Worm (Caenorhabditis elegans) whole organism, L1 larva: ENCODE data around the gene Y39A3CL.4.

Experiments
- C04F5.9 ChIP-seq: sonication (generic microtip); optimal IDR thresholded peaks from 2 replicates; lab custom pipeline; 2016; ENCODE audit warnings: missing genetic modification characterization, missing compliant biosample characterization
- C16A3.4 ChIP-seq: fragments of 150-350 bp; optimal IDR thresholded peaks from 2 replicates; lab custom pipeline; 2014; ENCODE audit warnings: missing biosample characterization, missing genetic modification characterization
- C34B4.2 ChIP-seq: sonication (generic microtip); optimal IDR thresholded peaks from 2 replicates; lab custom pipeline; 2017; ENCODE audit warnings: mild to moderate bottlenecking, missing genetic modification characterization, missing compliant biosample characterization
- F16B12.6 ChIP-seq: fragments of 150-350 bp; optimal IDR thresholded peaks from 2 replicates; lab custom pipeline; 2014; ENCODE audit warnings: missing biosample characterization, missing genetic modification characterization
- aha-1 ChIP-seq: fragments of 150-350 bp; optimal IDR thresholded peaks from 2 replicates; lab custom pipeline; 2014; ENCODE audit warnings: missing biosample characterization, missing genetic modification characterization
- alr-1 ChIP-seq: fragments of 200-800 bp; sonication (Bioruptor generic); optimal IDR thresholded peaks from 2 replicates; lab custom pipeline; 2018; ENCODE audit warnings: borderline replicate concordance, mild to moderate bottlenecking, missing genetic modification characterization, missing compliant biosample characterization
- aly-2 ChIP-seq: fragments of 150-350 bp; optimal IDR thresholded peaks from 2 replicates; lab custom pipeline; 2014; ENCODE audit warnings: missing biosample characterization, missing genetic modification characterization
- blmp-1 ChIP-seq: fragments of 150-350 bp; optimal IDR thresholded peaks from 2 replicates; lab custom pipeline; 2014; ENCODE audit warnings: missing biosample characterization, missing genetic modification characterization
- ceh-63 ChIP-seq: fragments of 200-800 bp; sonication (Bioruptor generic); optimal IDR thresholded peaks from 2 replicates; lab custom pipeline; 2018; ENCODE audit warnings: mild to moderate bottlenecking, missing genetic modification characterization, missing compliant biosample characterization
- ceh-82 ChIP-seq, 3 experiments: fragments of 150-350 bp in 1 of 3; sonication (generic microtip) in 2 of 3; optimal IDR thresholded peaks; 2 replicates each; lab custom pipeline; 2014 to 2017; ENCODE audit warnings: missing biosample characterization in 3 of 3, missing genetic modification characterization in 3 of 3
- ceh-90 ChIP-seq: sonication (generic microtip); optimal IDR thresholded peaks from 2 replicates; lab custom pipeline; 2016; ENCODE audit warnings: missing genetic modification characterization, missing compliant biosample characterization
- ces-1 ChIP-seq: fragments of 150-350 bp; optimal IDR thresholded peaks from 2 replicates; lab custom pipeline; 2014; ENCODE audit warnings: missing biosample characterization, missing genetic modification reagents, missing genetic modification characterization
- efl-1 ChIP-seq, 4 experiments: fragments of 150-350 bp; optimal IDR thresholded peaks in 3 of 4; peaks in 1 of 4; 1 replicate in 1 of 4; 2 replicates in 3 of 4; lab custom pipeline; 2014; ENCODE audit warnings: missing biosample characterization in 2 of 4, missing genetic modification characterization in 2 of 4, missing genetic modification reagents in 2 of 4
- efl-3 ChIP-seq: fragments of 200-800 bp; sonication (Bioruptor generic); optimal IDR thresholded peaks from 2 replicates; lab custom pipeline; 2018; ENCODE audit warnings: mild to moderate bottlenecking, missing genetic modification characterization, missing compliant biosample characterization
- elt-2 ChIP-seq: sonication (generic microtip); optimal IDR thresholded peaks from 2 replicates; lab custom pipeline; 2016; ENCODE audit warnings: missing genetic modification characterization, mild to moderate bottlenecking, inconsistent platforms, missing compliant biosample characterization, missing genetic modification reagents
- ets-5 ChIP-seq: fragments of 200-800 bp; sonication (Bioruptor generic); IDR thresholded peaks from 2 replicates; pipeline ENCODE4 v1.3.6; 2022; ENCODE audit warnings: missing genetic modification characterization, missing compliant biosample characterization
- fkh-8 ChIP-seq: sonication (generic microtip); optimal IDR thresholded peaks from 2 replicates; lab custom pipeline; 2016; ENCODE audit warnings: mild to moderate bottlenecking, missing genetic modification characterization, missing compliant biosample characterization
- fos-1 ChIP-seq: fragments of 150-350 bp; optimal IDR thresholded peaks from 2 replicates; lab custom pipeline; 2014; ENCODE audit warnings: missing biosample characterization, missing genetic modification characterization
- hlh-17 ChIP-seq: fragments of 200-800 bp; sonication (Bioruptor generic); optimal IDR thresholded peaks from 2 replicates; lab custom pipeline; 2018; ENCODE audit warnings: missing genetic modification characterization, mild to moderate bottlenecking, missing compliant biosample characterization, moderate library complexity, borderline replicate concordance
- hlh-4 ChIP-seq: sonication (generic microtip); optimal IDR thresholded peaks from 2 replicates; lab custom pipeline; 2016; ENCODE audit warnings: mild to moderate bottlenecking, missing genetic modification characterization, missing compliant biosample characterization
- isw-1 ChIP-seq: fragments of 200-800 bp; sonication (Bioruptor generic); IDR thresholded peaks from 2 replicates; pipeline ENCODE4 v1.3.6; 2022; ENCODE audit warnings: missing genetic modification characterization, missing compliant biosample characterization
- jun-1 ChIP-seq: fragments of 150-350 bp; optimal IDR thresholded peaks from 2 replicates; lab custom pipeline; 2014; ENCODE audit warnings: missing biosample characterization, missing genetic modification reagents, missing genetic modification characterization
- lin-13 ChIP-seq: fragments of 150-350 bp; optimal IDR thresholded peaks from 2 replicates; lab custom pipeline; 2014; ENCODE audit warnings: missing biosample characterization, missing genetic modification reagents, missing genetic modification characterization
- lin-14 ChIP-seq: fragments of 200-800 bp; sonication (Bioruptor generic); optimal IDR thresholded peaks from 2 replicates; lab custom pipeline; 2018; ENCODE audit warnings: mild to moderate bottlenecking, missing genetic modification characterization, moderate library complexity, missing compliant biosample characterization
- lin-35 ChIP-seq, 2 experiments: fragments of 150-350 bp; optimal IDR thresholded peaks; 2 replicates each; lab custom pipeline; 2014; ENCODE audit warnings: missing biosample characterization in 2 of 2, missing genetic modification characterization in 2 of 2, missing genetic modification reagents in 2 of 2
- lin-39 ChIP-seq: fragments of 150-350 bp; optimal IDR thresholded peaks from 2 replicates; lab custom pipeline; 2014; ENCODE audit warnings: missing biosample characterization, missing genetic modification reagents, missing genetic modification characterization
- lir-3 ChIP-seq: sonication (generic microtip); optimal IDR thresholded peaks from 2 replicates; lab custom pipeline; 2016; ENCODE audit warnings: mild to moderate bottlenecking, missing genetic modification characterization, moderate library complexity, missing compliant biosample characterization; ENCODE audit not compliant: poor library complexity
- lsy-2 ChIP-seq, 2 experiments: fragments of 150-350 bp; optimal IDR thresholded peaks; 2 replicates each; lab custom pipeline; 2014; ENCODE audit warnings: missing biosample characterization in 2 of 2, missing genetic modification characterization in 2 of 2
- mep-1 ChIP-seq: fragments of 150-350 bp; optimal IDR thresholded peaks from 2 replicates; lab custom pipeline; 2014; ENCODE audit warnings: missing biosample characterization, missing genetic modification characterization
- nhr-11 ChIP-seq: fragments of 150-350 bp; optimal IDR thresholded peaks from 2 replicates; lab custom pipeline; 2014; ENCODE audit warnings: missing biosample characterization, missing genetic modification characterization
- nhr-20 ChIP-seq: sonication (generic microtip); optimal IDR thresholded peaks from 2 replicates; lab custom pipeline; 2016; ENCODE audit warnings: mild to moderate bottlenecking, missing genetic modification characterization, missing compliant biosample characterization
- nhr-28 ChIP-seq: fragments of 150-350 bp; optimal IDR thresholded peaks from 2 replicates; lab custom pipeline; 2014; ENCODE audit warnings: missing biosample characterization, missing genetic modification characterization
- nhr-47 ChIP-seq: sonication (generic microtip); optimal IDR thresholded peaks from 2 replicates; lab custom pipeline; 2016; ENCODE audit warnings: mild to moderate bottlenecking, missing genetic modification characterization, moderate library complexity, missing compliant biosample characterization
- nhr-71 ChIP-seq: sonication (generic microtip); optimal IDR thresholded peaks from 2 replicates; lab custom pipeline; 2016; ENCODE audit warnings: mild to moderate bottlenecking, missing genetic modification characterization, moderate library complexity, missing compliant biosample characterization
- nhr-84 ChIP-seq: sonication (generic microtip); optimal IDR thresholded peaks from 2 replicates; lab custom pipeline; 2017; ENCODE audit warnings: missing biosample characterization, missing genetic modification characterization
- nhr-85 ChIP-seq: sonication (generic microtip); peaks from one replicate; lab custom pipeline; 2016; ENCODE audit warnings: missing genetic modification characterization, inconsistent platforms, missing compliant biosample characterization
- pag-3 ChIP-seq: sonication (generic microtip); optimal IDR thresholded peaks from 2 replicates; lab custom pipeline; 2017; ENCODE audit warnings: missing genetic modification characterization, mild to moderate bottlenecking, missing compliant biosample characterization, antibody characterized with exemption, borderline replicate concordance; ENCODE audit not compliant: insufficient read depth
- pqm-1 ChIP-seq: sonication (generic microtip); optimal IDR thresholded peaks from 3 replicates; lab custom pipeline; 2017; ENCODE audit warnings: missing biosample characterization, missing genetic modification characterization
- rnt-1 ChIP-seq: sonication (generic microtip); optimal IDR thresholded peaks from 2 replicates; lab custom pipeline; 2016; ENCODE audit warnings: mild to moderate bottlenecking, missing genetic modification characterization, moderate library complexity, missing compliant biosample characterization
- skn-1 ChIP-seq: fragments of 150-350 bp; optimal IDR thresholded peaks from 2 replicates; lab custom pipeline; 2014; ENCODE audit warnings: missing biosample characterization, missing genetic modification characterization
- snpc-4 ChIP-seq: fragments of 150-350 bp; optimal IDR thresholded peaks from 2 replicates; lab custom pipeline; 2014; ENCODE audit warnings: missing biosample characterization, missing genetic modification characterization
- snu-23 ChIP-seq: sonication (generic microtip); optimal IDR thresholded peaks from 2 replicates; lab custom pipeline; 2016; ENCODE audit warnings: missing genetic modification characterization, missing compliant biosample characterization
- sptf-1 ChIP-seq: fragments of 150-350 bp; optimal IDR thresholded peaks from 2 replicates; lab custom pipeline; 2014; ENCODE audit warnings: missing biosample characterization, missing genetic modification characterization
- sup-37 ChIP-seq: fragments of 200-800 bp; sonication (Bioruptor generic); optimal IDR thresholded peaks from 2 replicates; lab custom pipeline; 2018; ENCODE audit warnings: mild to moderate bottlenecking, missing genetic modification characterization, missing compliant biosample characterization
- swsn-7 ChIP-seq: sonication (generic microtip); optimal IDR thresholded peaks from 2 replicates; lab custom pipeline; 2016; ENCODE audit warnings: missing genetic modification characterization, missing compliant biosample characterization
- tbx-2 ChIP-seq: sonication (generic microtip); optimal IDR thresholded peaks from 2 replicates; lab custom pipeline; 2016; ENCODE audit warnings: missing genetic modification characterization, missing compliant biosample characterization
- unc-30 ChIP-seq: sonication (generic microtip); optimal IDR thresholded peaks from 2 replicates; lab custom pipeline; 2017; ENCODE audit warnings: missing biosample characterization, missing genetic modification characterization
- unc-86 ChIP-seq: sonication (generic microtip); optimal IDR thresholded peaks from 2 replicates; lab custom pipeline; 2016; ENCODE audit warnings: missing genetic modification characterization, missing compliant biosample characterization
- vab-15 ChIP-seq: sonication (generic microtip); optimal IDR thresholded peaks from 2 replicates; lab custom pipeline; 2017; ENCODE audit warnings: missing genotype, mild to moderate bottlenecking, missing genetic modification characterization, missing compliant biosample characterization
- zag-1 ChIP-seq: fragments of 150-350 bp; optimal IDR thresholded peaks from 2 replicates; lab custom pipeline; 2014; ENCODE audit warnings: missing biosample characterization, missing genetic modification characterization
- zip-4 ChIP-seq: fragments of 200-800 bp; sonication (Bioruptor generic); optimal IDR thresholded peaks from 2 replicates; lab custom pipeline; 2018; ENCODE audit warnings: mild to moderate bottlenecking, missing genetic modification characterization, moderate library complexity, missing compliant biosample characterization
- ztf-11 ChIP-seq, 2 experiments: sonication (generic microtip); optimal IDR thresholded peaks; 2 replicates each; lab custom pipeline; 2016 to 2017; ENCODE audit warnings: missing genetic modification characterization in 2 of 2, missing biosample characterization in 1 of 2, missing compliant biosample characterization in 1 of 2

The Y39A3CL.4 gene

ce11 chrIII:1819049-1819597 lies 41.3 kb upstream of the Y39A3CL.4 start:
- peak; percentile 3 for TF ChIP-seq nhr-20 (tag; lab: Kevin White, UChicago)
- TF ChIP-seq nhr-71 (tag; lab: Kevin White, UChicago), result peak; percentile 54
- TF ChIP-seq rnt-1 (tag; lab: Kevin White, UChicago), result no peak
- TF ChIP-seq efl-1 (optimal IDR thresholded peaks at IDR 0.05; lab: Kevin White, UChicago), result peak; percentile 30 to 46
- TF ChIP-seq efl-1 (GFP tag; optimal IDR thresholded peaks at IDR 0.05 in 1 of 2; lab: Kevin White, UChicago), result peak in 1 of 2 experiments; percentile 2
- no peak for TF ChIP-seq alr-1
- no peak for TF ChIP-seq skn-1 (tag; lab: Kevin White, UChicago)
- no peak for TF ChIP-seq tbx-2 (tag; lab: Kevin White, UChicago)
- no peak for TF ChIP-seq zag-1 (tag; lab: Kevin White, UChicago)
- no peak for TF ChIP-seq pqm-1
- no peak for TF ChIP-seq ceh-63 (GFP tag; lab: Kevin White, UChicago)
- no peak for TF ChIP-seq isw-1 (GFP tag; lab: Robert Waterston, UW)
- TF ChIP-seq unc-86 (tag; lab: Kevin White, UChicago), result no peak
- no peak for TF ChIP-seq aha-1
- TF ChIP-seq lin-39 (tag; lab: Kevin White, UChicago), result no peak
- TF ChIP-seq jun-1, result no peak
- TF ChIP-seq snu-23 (GFP tag; lab: Kevin White, UChicago), result peak; percentile 62
- peak in 1 of 2 experiments; percentile 12 for TF ChIP-seq lin-35 (GFP tag; optimal IDR thresholded peaks at IDR 0.05; lab: Kevin White, UChicago)
- no peak for TF ChIP-seq ceh-90 (tag; lab: Kevin White, UChicago)
- TF ChIP-seq aly-2 (tag; lab: Kevin White, UChicago), result no peak
- TF ChIP-seq sup-37 (GFP tag; lab: Kevin White, UChicago), result no peak
- peak in 1 of 3 experiments; percentile 33 for TF ChIP-seq ceh-82 (tag; optimal IDR thresholded peaks at IDR 0.05; lab: Kevin White, UChicago)
- no peak for TF ChIP-seq lir-3 (tag; lab: Kevin White, UChicago)
- TF ChIP-seq vab-15 (tag; lab: Kevin White, UChicago), result no peak
- TF ChIP-seq nhr-85 (tag; lab: Kevin White, UChicago), result peak; percentile 57
- TF ChIP-seq elt-2 (tag; lab: Kevin White, UChicago), result no peak
- no peak for TF ChIP-seq snpc-4
- TF ChIP-seq ces-1 (GFP tag; lab: Kevin White, UChicago), result no peak
- peak; percentile 19 for TF ChIP-seq nhr-47
- peak; percentile 63 to 66 for TF ChIP-seq lsy-2 (tag; optimal IDR thresholded peaks at IDR 0.05; lab: Kevin White, UChicago)
- no peak for TF ChIP-seq F16B12.6 (tag; lab: Kevin White, UChicago)
- no peak for TF ChIP-seq efl-3 (GFP tag; lab: Kevin White, UChicago)
- no peak for TF ChIP-seq ets-5
- no peak for TF ChIP-seq C16A3.4 (tag; lab: Kevin White, UChicago)
- no peak for TF ChIP-seq unc-30 (tag; lab: Kevin White, UChicago)
- TF ChIP-seq hlh-4, result no peak
- no peak for TF ChIP-seq sptf-1 (tag; lab: Kevin White, UChicago)
- peak; percentile 5 for TF ChIP-seq lin-13 (GFP tag; lab: Kevin White, UChicago)
- TF ChIP-seq lin-14 (GFP tag; lab: Kevin White, UChicago), result peak; percentile 91
- TF ChIP-seq hlh-17, result no peak
- no peak for TF ChIP-seq C34B4.2 (tag; lab: Kevin White, UChicago)
- peak; percentile 20 for TF ChIP-seq blmp-1
- TF ChIP-seq swsn-7, result peak; percentile 29
- no peak for TF ChIP-seq zip-4 (GFP tag; lab: Kevin White, UChicago)
- no peak for TF ChIP-seq pag-3 (tag; lab: Kevin White, UChicago)
- no peak for TF ChIP-seq nhr-28
- TF ChIP-seq mep-1 (tag; lab: Kevin White, UChicago), result peak; percentile 28
- no peak for TF ChIP-seq C04F5.9 (tag; lab: Kevin White, UChicago)
- TF ChIP-seq nhr-11, result no peak
- no peak for TF ChIP-seq fos-1 (tag; lab: Kevin White, UChicago)
- TF ChIP-seq nhr-84 (tag; lab: Kevin White, UChicago), result no peak
- TF ChIP-seq ztf-11 (tag; optimal IDR thresholded peaks at IDR 0.05; lab: Kevin White, UChicago), result no peak
- peak; percentile 18 for TF ChIP-seq fkh-8
